Worm (Caenorhabditis elegans): ENCODE data around the gene M176.16.

DNA sequence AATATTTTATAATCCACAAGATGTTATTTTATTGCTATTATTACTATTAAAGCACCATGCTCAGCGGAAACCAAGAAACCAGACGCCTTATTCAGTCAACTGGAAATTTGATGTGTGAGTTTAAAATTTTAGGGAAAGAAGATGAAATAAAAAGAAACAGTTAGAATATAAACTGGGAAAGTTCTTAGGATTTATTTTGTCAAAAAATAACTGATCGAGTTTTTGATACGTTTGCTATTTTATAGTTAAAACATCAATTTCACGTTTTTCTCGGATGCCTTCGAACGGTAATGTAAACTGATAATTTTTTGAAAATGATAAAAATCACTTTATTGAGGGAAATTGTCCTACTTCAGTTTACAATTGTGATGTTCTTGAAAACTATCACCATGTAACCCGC lies 45.9 kb upstream of the M176.16 start, which contains the start of gene C06C3.3:
- TF ChIP-seq ama-1 (optimal IDR thresholded peaks at IDR 0.05) = no peak
- TF ChIP-seq B0310.2 (tag; optimal IDR thresholded peaks at IDR 0.05) = no peak
- TF ChIP-seq sea-1 (GFP tag; conservative IDR thresholded peaks at IDR 0.05) = no peak
- no peak for TF ChIP-seq hnd-1 (tag; optimal IDR thresholded peaks at IDR 0.05)
- TF ChIP-seq flt-1 (GFP tag; IDR thresholded peaks at IDR 0.05) = no peak
- no peak for TF ChIP-seq tbx-37 (GFP tag; conservative IDR thresholded peaks at IDR 0.05)
- no peak for TF ChIP-seq F13C5.2 (tag; optimal IDR thresholded peaks at IDR 0.05)
- no peak for TF ChIP-seq tra-4 (tag; optimal IDR thresholded peaks at IDR 0.05)

All from whole organism, early embryonic.